Worm (Caenorhabditis elegans) whole organism, young adult: Measurements from ENCODE around the gene Y39B6A.3.

ENCODE experiments used
- B0019.2 ChIP-seq: fragments of 200-800 bp; sonication (Bioruptor generic); conservative IDR thresholded peaks from 2 replicates; pipeline ENCODE4 v1.3.6; 2022; ENCODE audit warnings: missing genetic modification reagents, missing genetic modification characterization, missing compliant biosample characterization
- B0336.3 ChIP-seq: fragments of 200-800 bp; sonication (Bioruptor generic); IDR thresholded peaks from 2 replicates; pipeline ENCODE4 v1.3.6; 2022; ENCODE audit warnings: missing genetic modification characterization, missing compliant biosample characterization
- F10E7.11 ChIP-seq: sonication (generic microtip); optimal IDR thresholded peaks from 2 replicates; lab custom pipeline; 2017; ENCODE audit warnings: mild to moderate bottlenecking, missing genetic modification characterization, moderate library complexity, missing compliant biosample characterization
- F37B4.10 ChIP-seq: fragments of 200-800 bp; sonication (Bioruptor generic); IDR thresholded peaks from 2 replicates; pipeline ENCODE4 v1.3.6; 2022; ENCODE audit warnings: missing genetic modification characterization, missing compliant biosample characterization
- F52B5.7 ChIP-seq: sonication (generic microtip); optimal IDR thresholded peaks from 2 replicates; lab custom pipeline; 2016; ENCODE audit warnings: mild to moderate bottlenecking, missing genetic modification characterization, missing compliant biosample characterization
- F57C9.4 ChIP-seq: sonication (generic microtip); optimal IDR thresholded peaks from 2 replicates; lab custom pipeline; 2017; ENCODE audit warnings: mild to moderate bottlenecking, missing genetic modification characterization, missing compliant biosample characterization
- K12H6.12 ChIP-seq: fragments of 200-800 bp; sonication (Bioruptor generic); optimal IDR thresholded peaks from 2 replicates; lab custom pipeline; 2018; ENCODE audit warnings: mild to moderate bottlenecking, missing genetic modification characterization, missing compliant biosample characterization
- T26A5.8 ChIP-seq: sonication (generic microtip); optimal IDR thresholded peaks from 2 replicates; lab custom pipeline; 2016; ENCODE audit warnings: missing genetic modification characterization, missing compliant biosample characterization
- Y53F4B.3 ChIP-seq: fragments of 200-800 bp; sonication (Bioruptor generic); IDR thresholded peaks from 2 replicates; pipeline ENCODE4 v1.3.6; 2022; ENCODE audit warnings: missing genetic modification reagents, missing genetic modification characterization, missing compliant biosample characterization
- Y53G8AR.9 ChIP-seq: fragments of 200-800 bp; sonication (Bioruptor generic); conservative IDR thresholded peaks from 2 replicates; pipeline ENCODE4 v1.3.6; 2022; ENCODE audit warnings: missing genetic modification reagents, missing genetic modification characterization, missing compliant biosample characterization
- Y56A3A.18 ChIP-seq: fragments of 200-800 bp; sonication (Bioruptor generic); IDR thresholded peaks from 2 replicates; pipeline ENCODE4 v1.3.6; 2022; ENCODE audit warnings: missing genetic modification reagents, missing genetic modification characterization, missing compliant biosample characterization
- Y79H2A.3 ChIP-seq: fragments of 200-800 bp; sonication (Bioruptor generic); conservative IDR thresholded peaks from 2 replicates; pipeline ENCODE4 v1.3.6; 2022; ENCODE audit warnings: missing genetic modification reagents, missing genetic modification characterization, missing compliant biosample characterization
- akir-1 ChIP-seq: fragments of 200-800 bp; sonication (Bioruptor generic); optimal IDR thresholded peaks from 2 replicates; lab custom pipeline; 2018; ENCODE audit warnings: mild to moderate bottlenecking, missing genetic modification characterization, moderate library complexity, missing compliant biosample characterization
- aptf-3 ChIP-seq: fragments of 200-800 bp; sonication (Bioruptor generic); IDR thresholded peaks from 2 replicates; pipeline ENCODE4 v1.3.6; 2022; ENCODE audit warnings: missing genetic modification characterization, missing compliant biosample characterization
- atf-7 ChIP-seq: sonication (generic microtip); optimal IDR thresholded peaks from 2 replicates; lab custom pipeline; 2017; ENCODE audit warnings: mild to moderate bottlenecking, missing genetic modification characterization, missing compliant biosample characterization
- attf-3 ChIP-seq: fragments of 200-800 bp; sonication (Bioruptor generic); conservative IDR thresholded peaks from 2 replicates; pipeline ENCODE4 v1.3.6; 2022; ENCODE audit warnings: missing genetic modification reagents, missing genetic modification characterization, missing compliant biosample characterization
- ccch-3 ChIP-seq: fragments of 200-800 bp; sonication (Bioruptor generic); optimal IDR thresholded peaks from 2 replicates; lab custom pipeline; 2018; ENCODE audit warnings: mild to moderate bottlenecking, missing genetic modification characterization, missing compliant biosample characterization
- cebp-2 ChIP-seq: fragments of 200-800 bp; sonication (Bioruptor generic); IDR thresholded peaks from 2 replicates; pipeline ENCODE4 v1.3.6; 2022; ENCODE audit warnings: missing genetic modification characterization, missing compliant biosample characterization
- ceh-79 ChIP-seq: sonication (generic microtip); optimal IDR thresholded peaks from 2 replicates; lab custom pipeline; 2017; ENCODE audit warnings: mild to moderate bottlenecking, missing genetic modification characterization, missing compliant biosample characterization
- chd-7 ChIP-seq: sonication (generic microtip); optimal IDR thresholded peaks from 2 replicates; lab custom pipeline; 2016; ENCODE audit warnings: mild to moderate bottlenecking, missing genetic modification characterization, moderate library complexity, missing compliant biosample characterization
- die-1 ChIP-seq: sonication (generic microtip); optimal IDR thresholded peaks from 2 replicates; lab custom pipeline; 2016; ENCODE audit warnings: missing genotype, mild to moderate bottlenecking, missing genetic modification characterization, missing compliant biosample characterization
- egl-44 ChIP-seq: fragments of 200-800 bp; sonication (Bioruptor generic); IDR thresholded peaks from 2 replicates; pipeline ENCODE4 v1.3.6; 2022; ENCODE audit warnings: missing genetic modification reagents, missing genetic modification characterization, missing compliant biosample characterization
- ekl-4 ChIP-seq: fragments of 200-800 bp; sonication (Bioruptor generic); IDR thresholded peaks from 2 replicates; pipeline ENCODE4 v1.3.6; 2022; ENCODE audit warnings: missing genetic modification reagents, missing genetic modification characterization, missing compliant biosample characterization
- gei-17 ChIP-seq: fragments of 200-800 bp; sonication (Bioruptor generic); optimal IDR thresholded peaks from 2 replicates; lab custom pipeline; 2018; ENCODE audit warnings: mild to moderate bottlenecking, missing genetic modification characterization, missing compliant biosample characterization
- let-526 ChIP-seq: fragments of 200-800 bp; sonication (Bioruptor generic); IDR thresholded peaks from 2 replicates; pipeline ENCODE4 v1.3.6; 2022; ENCODE audit warnings: missing genetic modification reagents, missing genetic modification characterization, missing compliant biosample characterization
- lin-54 ChIP-seq: fragments of 200-800 bp; sonication (Bioruptor generic); optimal IDR thresholded peaks from 2 replicates; lab custom pipeline; 2018; ENCODE audit warnings: mild to moderate bottlenecking, missing genetic modification characterization, missing compliant biosample characterization
- lsl-1 ChIP-seq: fragments of 200-800 bp; sonication (Bioruptor generic); optimal IDR thresholded peaks from 2 replicates; lab custom pipeline; 2018; ENCODE audit warnings: mild to moderate bottlenecking, missing genetic modification characterization, moderate library complexity, missing compliant biosample characterization
- lsy-27 ChIP-seq: sonication (generic microtip); optimal IDR thresholded peaks from 2 replicates; lab custom pipeline; 2017; ENCODE audit warnings: missing genetic modification characterization, mild to moderate bottlenecking, missing compliant biosample characterization, antibody characterized with exemption, missing genotype, borderline replicate concordance; ENCODE audit not compliant: insufficient read depth
- madf-10 ChIP-seq: sonication (generic microtip); optimal IDR thresholded peaks from 2 replicates; lab custom pipeline; 2016; ENCODE audit warnings: mild to moderate bottlenecking, missing genetic modification characterization, missing compliant biosample characterization
- mel-28 ChIP-seq: sonication (generic microtip); optimal IDR thresholded peaks from 2 replicates; lab custom pipeline; 2016; ENCODE audit warnings: borderline replicate concordance, mild to moderate bottlenecking, missing genetic modification characterization, missing compliant biosample characterization
- nfyb-1 ChIP-seq: fragments of 200-800 bp; sonication (Bioruptor generic); IDR thresholded peaks from 2 replicates; pipeline ENCODE4 v1.3.6; 2022; ENCODE audit warnings: missing genetic modification reagents, missing genetic modification characterization, missing compliant biosample characterization
- nhr-80 ChIP-seq: sonication (generic microtip); optimal IDR thresholded peaks from 2 replicates; lab custom pipeline; 2016; ENCODE audit warnings: missing genetic modification characterization, missing compliant biosample characterization
- snpc-1.1 ChIP-seq: sonication (generic microtip); optimal IDR thresholded peaks from 2 replicates; lab custom pipeline; 2017; ENCODE audit warnings: missing genetic modification characterization, mild to moderate bottlenecking, missing compliant biosample characterization, antibody characterized with exemption, moderate library complexity, missing genotype, missing genetic modification reagents; ENCODE audit not compliant: insufficient read depth
- snpc-1.3 ChIP-seq: sonication (generic microtip); optimal IDR thresholded peaks from 2 replicates; lab custom pipeline; 2017; ENCODE audit warnings: missing genetic modification characterization, mild to moderate bottlenecking, missing compliant biosample characterization, antibody characterized with exemption, moderate library complexity, missing genotype, missing genetic modification reagents; ENCODE audit not compliant: insufficient read depth
- snpc-4 ChIP-seq, 5 experiments: fragments of 150-350 bp in 1 of 5; sonication (generic microtip) in 4 of 5; optimal IDR thresholded peaks; 2 replicates each; lab custom pipeline; 2014 to 2018; ENCODE audit warnings: missing genetic modification characterization in 5 of 5, missing biosample characterization in 3 of 5, antibody characterized with exemption in 2 of 5, mild to moderate bottlenecking in 2 of 5, missing compliant biosample characterization in 2 of 5, missing genotype in 2 of 5, moderate library complexity in 2 of 5, missing genetic modification reagents in 1 of 5
- unc-62 ChIP-seq: fragments of 150-350 bp; optimal IDR thresholded peaks from 2 replicates; lab custom pipeline; 2014; ENCODE audit warnings: missing biosample characterization, missing genetic modification reagents, missing genetic modification characterization
- ztf-25 ChIP-seq: fragments of 200-800 bp; sonication (Bioruptor generic); IDR thresholded peaks from 2 replicates; pipeline ENCODE4 v1.3.6; 2022; ENCODE audit warnings: missing genetic modification reagents, missing genetic modification characterization, missing compliant biosample characterization
- ztf-28 ChIP-seq: fragments of 200-800 bp; sonication (Bioruptor generic); IDR thresholded peaks from 2 replicates; pipeline ENCODE4 v1.3.6; 2022; ENCODE audit warnings: missing genetic modification reagents, missing genetic modification characterization, missing compliant biosample characterization
- ztf-3 ChIP-seq: fragments of 200-800 bp; sonication (Bioruptor generic); optimal IDR thresholded peaks from 2 replicates; lab custom pipeline; 2018; ENCODE audit warnings: mild to moderate bottlenecking, missing genetic modification characterization, missing compliant biosample characterization

The Y39B6A.3 gene

DNA sequence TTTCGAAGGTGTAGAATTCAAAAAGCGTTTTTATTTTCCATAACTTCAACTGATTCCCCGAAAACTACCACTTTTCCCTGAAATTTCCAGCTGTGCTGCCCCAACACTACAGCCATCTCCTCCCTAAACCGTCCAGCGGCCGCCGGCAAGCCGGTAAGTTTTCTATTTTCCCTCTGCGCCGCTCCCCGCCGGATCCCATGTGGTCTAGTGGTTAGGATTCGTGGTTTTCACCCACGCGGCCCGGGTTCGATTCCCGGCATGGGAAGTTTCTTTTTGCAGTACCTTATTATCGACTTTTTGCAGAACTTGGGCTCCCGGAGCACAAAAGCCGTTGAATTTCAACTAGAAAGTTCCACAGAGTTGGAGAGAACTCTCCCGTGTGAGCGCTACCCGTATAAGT lies 47.2 kb downstream of the Y39B6A.3 start (continued):
- TF ChIP-seq egl-44 (GFP tag; lab: Robert Waterston, UW) = no peak
- no peak for TF ChIP-seq akir-1 (GFP tag; lab: Kevin White, UChicago)
- TF ChIP-seq madf-10 = no peak
- no peak for TF ChIP-seq Y53G8AR.9 (GFP tag; lab: Robert Waterston, UW)
- 0 out of 2 replicates have a peak, but pooled peaks have one; percentile 28 for TF ChIP-seq attf-3
- no peak for TF ChIP-seq snpc-4 (GFP tag; optimal IDR thresholded peaks at IDR 0.05; lab: Kevin White, UChicago)
- no peak for TF ChIP-seq snpc-4 (tag; optimal IDR thresholded peaks at IDR 0.05; lab: Kevin White, UChicago)
- TF ChIP-seq lin-54 (GFP tag; lab: Kevin White, UChicago) = no peak
- TF ChIP-seq nhr-80 (tag; lab: Kevin White, UChicago) = no peak
- TF ChIP-seq Y79H2A.3 (GFP tag; lab: Robert Waterston, UW) = no peak
- no peak for TF ChIP-seq T26A5.8 (tag; lab: Kevin White, UChicago)
- TF ChIP-seq F57C9.4 (tag; lab: Kevin White, UChicago) = no peak
- TF ChIP-seq chd-7 = no peak
- no peak for TF ChIP-seq K12H6.12 (tag; lab: Kevin White, UChicago)
- no peak for TF ChIP-seq ccch-3 (GFP tag; lab: Kevin White, UChicago)
- no peak for TF ChIP-seq snpc-1.3 (tag; lab: Kevin White, UChicago)
- no peak for TF ChIP-seq Y56A3A.18 (GFP tag; lab: Robert Waterston, UW)
- no peak for TF ChIP-seq mel-28
- 0 out of 2 replicates have a peak, but pooled peaks have one; percentile 65 for TF ChIP-seq ztf-25 (GFP tag; lab: Robert Waterston, UW)
- peak; percentile 18 for TF ChIP-seq die-1
- TF ChIP-seq Y53F4B.3 (GFP tag; lab: Robert Waterston, UW) = no peak
- no peak for TF ChIP-seq nfyb-1 (GFP tag; lab: Robert Waterston, UW)
- no peak for TF ChIP-seq B0336.3
- TF ChIP-seq ztf-28 (GFP tag; lab: Robert Waterston, UW) = no peak
- TF ChIP-seq lsl-1 (GFP tag; lab: Kevin White, UChicago) = no peak
- no peak for TF ChIP-seq snpc-1.1
- no peak for TF ChIP-seq F10E7.11 (tag; lab: Kevin White, UChicago)
- no peak for TF ChIP-seq ekl-4 (GFP tag; lab: Robert Waterston, UW)
- no peak for TF ChIP-seq atf-7 (tag; lab: Kevin White, UChicago)

DNA sequence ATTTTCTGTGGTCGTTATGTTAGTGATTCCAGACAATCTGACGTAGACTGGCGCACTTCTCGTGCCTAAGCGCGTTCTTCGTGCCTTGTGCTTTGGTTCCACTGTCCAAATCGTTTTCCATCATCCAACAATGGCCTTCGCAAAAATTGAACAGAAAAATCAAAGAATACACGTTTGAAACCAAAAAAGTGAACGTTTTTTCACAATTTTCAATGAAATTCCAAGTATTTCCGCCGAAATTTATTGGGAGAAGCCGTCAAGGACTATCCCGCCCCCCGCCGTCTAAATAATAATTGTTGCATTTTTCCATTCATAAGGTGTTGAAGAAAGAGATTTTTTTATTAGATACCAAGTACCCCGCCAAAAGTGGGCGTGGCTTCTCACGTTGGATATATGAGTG lies 49.3 kb downstream of the Y39B6A.3 start, which contains the start of gene cpg-23:
Gene cpg-23 (plus strand): TSS at position 301 of the 400 bp plus-strand sequence.
- TF ChIP-seq snpc-1.1 (no peak), cebp-2 (GFP tag; lab: Robert Waterston, UW) (no peak), madf-10 (no peak), F37B4.10 (GFP tag; lab: Robert Waterston, UW) (no peak), lsy-27 (tag; lab: Kevin White, UChicago) (no peak), ekl-4 (GFP tag; lab: Robert Waterston, UW) (no peak), lsl-1 (GFP tag; lab: Kevin White, UChicago) (no peak), B0019.2 (GFP tag; lab: Robert Waterston, UW) (no peak), ztf-3 (no peak), unc-62 (GFP tag; lab: Kevin White, UChicago) (no peak), aptf-3 (GFP tag; lab: Robert Waterston, UW) (no peak), F52B5.7 (tag; lab: Kevin White, UChicago) (no peak), ztf-28 (GFP tag; lab: Robert Waterston, UW) (no peak), let-526 (GFP tag; lab: Robert Waterston, UW) (no peak), ceh-79 (no peak), gei-17 (GFP tag; lab: Kevin White, UChicago) (no peak), Y79H2A.3 (GFP tag; lab: Robert Waterston, UW) (no peak)
